Worm (Caenorhabditis elegans) whole organism, young adult: ENCODE data around the gene srv-24.

Experiments used
- C06A6.2 ChIP-seq: fragments of 200-800 bp; sonication (Bioruptor generic); conservative IDR thresholded peaks from 2 replicates; pipeline ENCODE4 v1.3.6; 2022; ENCODE audit warnings: missing genetic modification characterization, missing compliant biosample characterization
- C17E4.6 ChIP-seq: fragments of 200-800 bp; sonication (Bioruptor generic); IDR thresholded peaks from 2 replicates; pipeline ENCODE4 v1.3.6; 2022; ENCODE audit warnings: missing genetic modification reagents, missing genetic modification characterization, missing compliant biosample characterization
- F23B12.7 ChIP-seq: sonication (generic microtip); optimal IDR thresholded peaks from 2 replicates; lab custom pipeline; 2017; ENCODE audit warnings: missing genetic modification characterization, mild to moderate bottlenecking, missing compliant biosample characterization, antibody characterized with exemption, moderate library complexity; ENCODE audit not compliant: insufficient read depth
- F33H1.4 ChIP-seq: fragments of 200-800 bp; sonication (Bioruptor generic); IDR thresholded peaks from 2 replicates; pipeline ENCODE4 v1.3.6; 2022; ENCODE audit warnings: missing genetic modification reagents, missing genetic modification characterization, missing compliant biosample characterization
- F52B5.7 ChIP-seq: sonication (generic microtip); optimal IDR thresholded peaks from 2 replicates; lab custom pipeline; 2016; ENCODE audit warnings: mild to moderate bottlenecking, missing genetic modification characterization, missing compliant biosample characterization
- F55B11.4 ChIP-seq: sonication (generic microtip); optimal IDR thresholded peaks from 2 replicates; lab custom pipeline; 2016; ENCODE audit warnings: missing compliant biosample characterization, missing genetic modification characterization, borderline replicate concordance; ENCODE audit not compliant: insufficient read depth
- F57C9.4 ChIP-seq: sonication (generic microtip); optimal IDR thresholded peaks from 2 replicates; lab custom pipeline; 2017; ENCODE audit warnings: mild to moderate bottlenecking, missing genetic modification characterization, missing compliant biosample characterization
- K11D2.4 ChIP-seq: fragments of 200-800 bp; sonication (Bioruptor generic); IDR thresholded peaks from 2 replicates; pipeline ENCODE4 v1.3.6; 2022; ENCODE audit warnings: missing genetic modification reagents, missing genetic modification characterization, missing compliant biosample characterization
- Y67H2A.10 ChIP-seq: fragments of 200-800 bp; sonication (Bioruptor generic); conservative IDR thresholded peaks from 2 replicates; pipeline ENCODE4 v1.3.6; 2022; ENCODE audit warnings: missing genetic modification reagents, missing genetic modification characterization, missing compliant biosample characterization
- aptf-3 ChIP-seq: fragments of 200-800 bp; sonication (Bioruptor generic); IDR thresholded peaks from 2 replicates; pipeline ENCODE4 v1.3.6; 2022; ENCODE audit warnings: missing genetic modification characterization, missing compliant biosample characterization
- athp-1 ChIP-seq: sonication (generic microtip); optimal IDR thresholded peaks from 2 replicates; lab custom pipeline; 2017; ENCODE audit warnings: mild to moderate bottlenecking, missing genetic modification characterization, missing compliant biosample characterization
- attf-6 ChIP-seq: fragments of 200-800 bp; sonication (Bioruptor generic); IDR thresholded peaks from 2 replicates; pipeline ENCODE4 v1.3.6; 2022; ENCODE audit warnings: missing genetic modification reagents, missing genetic modification characterization, missing compliant biosample characterization
- bed-1 ChIP-seq: fragments of 200-800 bp; sonication (Bioruptor generic); IDR thresholded peaks from 2 replicates; pipeline ENCODE4 v1.3.6; 2022; ENCODE audit warnings: missing genetic modification reagents, missing genetic modification characterization, missing compliant biosample characterization
- cebp-2 ChIP-seq: fragments of 200-800 bp; sonication (Bioruptor generic); IDR thresholded peaks from 2 replicates; pipeline ENCODE4 v1.3.6; 2022; ENCODE audit warnings: missing genetic modification characterization, missing compliant biosample characterization
- ceh-100 ChIP-seq: fragments of 200-800 bp; sonication (Bioruptor generic); IDR thresholded peaks from 2 replicates; pipeline ENCODE4 v1.3.6; 2022; ENCODE audit warnings: missing genetic modification reagents, missing genetic modification characterization, missing compliant biosample characterization
- die-1 ChIP-seq: sonication (generic microtip); optimal IDR thresholded peaks from 2 replicates; lab custom pipeline; 2016; ENCODE audit warnings: missing genotype, mild to moderate bottlenecking, missing genetic modification characterization, missing compliant biosample characterization
- egl-18 ChIP-seq: fragments of 200-800 bp; sonication (Bioruptor generic); IDR thresholded peaks from 2 replicates; pipeline ENCODE4 v1.3.6; 2022; ENCODE audit warnings: missing genetic modification reagents, missing genetic modification characterization, missing compliant biosample characterization
- ets-4 ChIP-seq: fragments of 200-800 bp; sonication (Bioruptor generic); optimal IDR thresholded peaks from 2 replicates; lab custom pipeline; 2018; ENCODE audit warnings: mild to moderate bottlenecking, missing genetic modification characterization, missing compliant biosample characterization
- gei-17 ChIP-seq: fragments of 200-800 bp; sonication (Bioruptor generic); optimal IDR thresholded peaks from 2 replicates; lab custom pipeline; 2018; ENCODE audit warnings: mild to moderate bottlenecking, missing genetic modification characterization, missing compliant biosample characterization
- hlh-12 ChIP-seq: sonication (generic microtip); optimal IDR thresholded peaks from 2 replicates; lab custom pipeline; 2016; ENCODE audit warnings: missing genetic modification characterization, missing compliant biosample characterization
- hrde-1 ChIP-seq: sonication (generic microtip); optimal IDR thresholded peaks from 2 replicates; lab custom pipeline; 2016; ENCODE audit warnings: missing genetic modification characterization, mild to moderate bottlenecking, missing compliant biosample characterization, moderate library complexity, missing genotype, missing genetic modification reagents, borderline replicate concordance
- let-607 ChIP-seq, 2 experiments: fragments of 200-800 bp in 1 of 2; sonication (Bioruptor generic) in 1 of 2; sonication (generic microtip) in 1 of 2; optimal IDR thresholded peaks; 2 replicates each; lab custom pipeline; 2016 to 2018; ENCODE audit warnings: mild to moderate bottlenecking in 2 of 2, missing compliant biosample characterization in 2 of 2, missing genetic modification characterization in 2 of 2, moderate library complexity in 2 of 2, missing genotype in 1 of 2
- lin-35 ChIP-seq, 3 experiments: fragments of 150-350 bp in 2 of 3; sonication (generic microtip) in 1 of 3; optimal IDR thresholded peaks; 2 replicates each; lab custom pipeline; 2014 to 2018; ENCODE audit warnings: missing biosample characterization in 3 of 3, missing genetic modification characterization in 3 of 3, missing genetic modification reagents in 3 of 3
- lsl-1 ChIP-seq: fragments of 200-800 bp; sonication (Bioruptor generic); optimal IDR thresholded peaks from 2 replicates; lab custom pipeline; 2018; ENCODE audit warnings: mild to moderate bottlenecking, missing genetic modification characterization, moderate library complexity, missing compliant biosample characterization
- madf-8 ChIP-seq: fragments of 200-800 bp; sonication (Bioruptor generic); conservative IDR thresholded peaks from 2 replicates; pipeline ENCODE4 v1.3.6; 2022; ENCODE audit warnings: missing genetic modification reagents, missing genetic modification characterization, missing compliant biosample characterization
- mxl-1 ChIP-seq: sonication (generic microtip); optimal IDR thresholded peaks from 2 replicates; lab custom pipeline; 2016; ENCODE audit warnings: missing genetic modification characterization, missing compliant biosample characterization
- nfya-1 ChIP-seq: sonication (generic microtip); optimal IDR thresholded peaks from 2 replicates; lab custom pipeline; 2017; ENCODE audit warnings: antibody characterized with exemption, missing compliant biosample characterization, missing genetic modification characterization, borderline replicate concordance; ENCODE audit not compliant: insufficient read depth
- nfya-2 ChIP-seq: fragments of 200-800 bp; sonication (Bioruptor generic); IDR thresholded peaks from 2 replicates; pipeline ENCODE4 v1.3.6; 2022; ENCODE audit warnings: missing genetic modification reagents, missing genetic modification characterization, missing compliant biosample characterization
- rpc-1 ChIP-seq, 2 experiments: fragments of 150-350 bp in 1 of 2; sonication (generic microtip) in 1 of 2; optimal IDR thresholded peaks; 2 replicates each; lab custom pipeline; 2014 to 2018; ENCODE audit warnings: missing biosample characterization in 1 of 2, missing genetic modification characterization in 1 of 2, missing genetic modification reagents in 1 of 2, missing genotype in 1 of 2
- snpc-4 ChIP-seq, 5 experiments: fragments of 150-350 bp in 1 of 5; sonication (generic microtip) in 4 of 5; optimal IDR thresholded peaks; 2 replicates each; lab custom pipeline; 2014 to 2018; ENCODE audit warnings: missing genetic modification characterization in 5 of 5, missing biosample characterization in 3 of 5, antibody characterized with exemption in 2 of 5, mild to moderate bottlenecking in 2 of 5, missing compliant biosample characterization in 2 of 5, missing genotype in 2 of 5, moderate library complexity in 2 of 5, missing genetic modification reagents in 1 of 5
- somi-1 ChIP-seq: fragments of 200-800 bp; sonication (Bioruptor generic); optimal IDR thresholded peaks from 2 replicates; lab custom pipeline; 2018; ENCODE audit warnings: mild to moderate bottlenecking, missing genetic modification characterization, missing compliant biosample characterization
- xnd-1 ChIP-seq: sonication (generic microtip); optimal IDR thresholded peaks from 2 replicates; lab custom pipeline; 2016; ENCODE audit warnings: missing genotype, missing genetic modification reagents, missing genetic modification characterization, missing compliant biosample characterization
- zfh-2 ChIP-seq: fragments of 200-800 bp; sonication (Bioruptor generic); conservative IDR thresholded peaks from 2 replicates; pipeline ENCODE4 v1.3.6; 2022; ENCODE audit warnings: missing genetic modification reagents, missing genetic modification characterization, missing compliant biosample characterization
- ztf-22 ChIP-seq: fragments of 200-800 bp; sonication (Bioruptor generic); optimal IDR thresholded peaks from 2 replicates; lab custom pipeline; 2018; ENCODE audit warnings: mild to moderate bottlenecking, missing genetic modification characterization, moderate library complexity, missing compliant biosample characterization
- ztf-26 ChIP-seq: sonication (generic microtip); optimal IDR thresholded peaks from 2 replicates; lab custom pipeline; 2017; ENCODE audit warnings: missing genetic modification characterization, missing compliant biosample characterization
- ztf-6 ChIP-seq: fragments of 200-800 bp; sonication (Bioruptor generic); IDR thresholded peaks from 2 replicates; pipeline ENCODE4 v1.3.6; 2022; ENCODE audit warnings: missing genetic modification reagents, missing genetic modification characterization, missing compliant biosample characterization

The srv-24 gene

DNA sequence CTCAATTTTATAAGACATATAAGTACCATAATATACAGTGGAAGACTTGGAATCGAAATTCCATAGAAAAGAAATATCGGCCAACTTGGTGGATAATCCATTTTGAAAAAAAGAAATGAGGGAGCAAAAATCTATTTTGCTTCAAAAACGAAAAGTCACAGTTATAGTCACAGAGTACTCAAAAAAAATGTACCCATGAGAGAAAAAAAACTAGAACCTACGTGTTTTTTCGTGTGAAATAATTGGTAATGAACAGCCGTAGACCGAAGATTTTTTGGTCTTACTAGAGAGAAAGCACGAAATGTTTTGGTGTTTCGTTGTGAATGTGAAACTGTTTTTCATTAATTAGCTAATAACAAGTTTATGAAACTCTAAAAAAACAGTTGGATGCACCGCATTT lies 21.3 kb downstream of the srv-24 start, which contains the start of gene srv-30:
srv-30 (minus strand) TSS at position 101 of the 400 bp plus-strand sequence.
- TF ChIP-seq hlh-12: no peak
- no peak for TF ChIP-seq ets-4 (GFP tag; lab: Kevin White, UChicago)
- no peak for TF ChIP-seq gei-17 (GFP tag; lab: Kevin White, UChicago)
- no peak for TF ChIP-seq hrde-1 (tag; lab: Kevin White, UChicago)
- TF ChIP-seq lin-35 (GFP tag; optimal IDR thresholded peaks at IDR 0.05; lab: Kevin White, UChicago): no peak
- TF ChIP-seq athp-1 (tag; lab: Kevin White, UChicago): no peak
- no peak for TF ChIP-seq attf-6 (GFP tag; lab: Robert Waterston, UW)
- no peak for TF ChIP-seq let-607 (tag; optimal IDR thresholded peaks at IDR 0.05; lab: Kevin White, UChicago)
- no peak for TF ChIP-seq F57C9.4 (tag; lab: Kevin White, UChicago)
- no peak for TF ChIP-seq bed-1 (GFP tag; lab: Robert Waterston, UW)
- TF ChIP-seq snpc-4 (GFP tag; optimal IDR thresholded peaks at IDR 0.05; lab: Kevin White, UChicago): no peak
- no peak for TF ChIP-seq snpc-4 (tag; optimal IDR thresholded peaks at IDR 0.05; lab: Kevin White, UChicago)
- no peak for TF ChIP-seq somi-1 (GFP tag; lab: Kevin White, UChicago)
- no peak for TF ChIP-seq F55B11.4 (tag; lab: Kevin White, UChicago)
- no peak for TF ChIP-seq madf-8 (GFP tag; lab: Robert Waterston, UW)
- no peak for TF ChIP-seq cebp-2 (GFP tag; lab: Robert Waterston, UW)
- no peak for TF ChIP-seq F33H1.4 (GFP tag; lab: Robert Waterston, UW)
- TF ChIP-seq ztf-26 (tag; lab: Kevin White, UChicago): no peak

DNA sequence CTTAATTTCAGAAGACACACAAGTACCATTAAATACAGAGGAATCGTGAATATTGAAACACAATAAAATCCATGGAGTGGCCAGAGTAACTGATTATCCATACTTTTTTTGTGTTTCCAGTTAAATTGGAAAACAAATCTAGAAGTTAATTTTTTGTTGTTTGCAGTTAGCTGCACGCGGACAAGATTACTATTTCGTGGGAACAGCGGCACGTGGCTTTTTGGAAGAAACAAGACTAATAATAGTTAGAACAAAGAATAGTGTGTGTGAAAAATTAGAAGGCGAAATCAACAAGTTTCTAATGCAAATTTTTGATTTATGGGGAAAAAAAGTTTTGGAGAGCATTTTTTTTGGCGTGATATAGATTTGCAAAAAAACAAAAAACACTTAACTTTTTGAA lies 24.1 kb downstream of the srv-24 start, which contains the start of gene srv-29:
srv-29 (minus strand) TSS at position 101 of the 400 bp plus-strand sequence.
- TF ChIP-seq lsl-1 (GFP tag; lab: Kevin White, UChicago): no peak
- no peak for TF ChIP-seq mxl-1
- no peak for TF ChIP-seq attf-6 (GFP tag; lab: Robert Waterston, UW)
- no peak for TF ChIP-seq nfya-1 (tag; lab: Kevin White, UChicago)
- TF ChIP-seq zfh-2 (GFP tag; lab: Robert Waterston, UW): no peak
- TF ChIP-seq C06A6.2 (GFP tag; lab: Robert Waterston, UW): no peak
- TF ChIP-seq ztf-22 (GFP tag; lab: Kevin White, UChicago): no peak
- TF ChIP-seq K11D2.4: no peak

DNA sequence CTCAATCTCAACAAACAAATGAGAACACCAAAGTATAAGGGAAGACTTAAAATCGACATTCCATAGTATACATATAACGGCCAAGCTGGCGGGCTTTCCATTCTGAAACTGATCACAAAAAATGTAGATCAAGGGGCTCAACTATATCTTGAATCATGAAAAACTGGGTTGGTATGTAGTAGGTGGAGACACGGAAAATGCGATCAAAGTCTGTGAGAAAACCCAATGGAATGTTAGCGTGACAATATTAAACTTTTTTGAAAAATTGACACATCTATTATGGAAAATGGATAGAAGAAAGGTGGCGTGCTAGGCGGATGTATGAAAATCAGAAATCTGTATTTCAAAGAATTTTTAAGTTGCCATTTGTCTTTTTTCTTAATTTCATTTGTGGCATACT lies 27.4 kb downstream of the srv-24 start, which contains the start of gene srv-28:
srv-28 (minus strand) TSS at position 101 of the 400 bp plus-strand sequence.
- TF ChIP-seq xnd-1 (tag; lab: Kevin White, UChicago) (no peak), C06A6.2 (GFP tag; lab: Robert Waterston, UW) (no peak), rpc-1 (optimal IDR thresholded peaks at IDR 0.05; lab: Kevin White, UChicago) (no peak), rpc-1 (tag; optimal IDR thresholded peaks at IDR 0.05; lab: Kevin White, UChicago) (no peak)

DNA sequence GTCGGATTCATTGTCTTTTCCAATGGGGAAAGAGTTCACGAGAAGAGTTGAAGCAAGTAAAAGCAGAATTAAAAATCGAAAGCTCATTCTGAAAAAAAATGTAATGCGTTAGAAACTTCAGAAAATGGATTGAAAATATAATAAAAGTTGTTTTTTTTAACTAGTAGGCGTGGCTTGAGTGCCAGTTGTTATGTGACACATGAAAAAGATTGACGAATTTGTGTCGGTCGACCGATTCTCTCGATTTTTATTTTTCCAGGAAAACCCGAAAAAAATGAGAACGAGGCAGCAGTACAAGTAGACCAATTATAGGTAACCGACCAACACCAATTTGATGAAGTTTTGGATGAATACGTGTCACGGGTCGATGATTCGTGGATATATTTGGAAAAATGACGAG lies 30.9 kb downstream of the srv-24 start, which contains the start of gene nlp-16:
nlp-16 (minus strand) TSS at position 101 of the 400 bp plus-strand sequence.
- TF ChIP-seq F52B5.7 (tag; lab: Kevin White, UChicago) (no peak), Y67H2A.10 (GFP tag; lab: Robert Waterston, UW) (no peak), ceh-100 (GFP tag; lab: Robert Waterston, UW) (no peak), attf-6 (GFP tag; lab: Robert Waterston, UW) (no peak), die-1 (tag; lab: Kevin White, UChicago) (no peak), ztf-22 (GFP tag; lab: Kevin White, UChicago) (no peak), ztf-6 (GFP tag; lab: Robert Waterston, UW) (no peak), nfya-2 (GFP tag; lab: Robert Waterston, UW) (no peak), aptf-3 (GFP tag; lab: Robert Waterston, UW) (no peak), egl-18 (GFP tag; lab: Robert Waterston, UW) (no peak), F23B12.7 (tag; lab: Kevin White, UChicago) (no peak), xnd-1 (tag; lab: Kevin White, UChicago) (no peak), C17E4.6 (GFP tag; lab: Robert Waterston, UW) (no peak)
